Fruit fly (Drosophila melanogaster) whole organism, embryonic: ENCODE data around the gene NitFhit.

Source experiments
- B-H2 ChIP-seq: fragments of 200-800 bp; sonication (Bioruptor generic); optimal IDR thresholded peaks from 2 replicates; lab custom pipeline; 2018; ENCODE audit warnings: missing biosample characterization, mild to moderate bottlenecking, missing genetic modification characterization
- CG10366 ChIP-seq: fragments of 200-800 bp; sonication (Bioruptor generic); IDR thresholded peaks from 2 replicates; pipeline ENCODE4 v1.3.6; 2022; ENCODE audit warnings: missing biosample characterization, missing genetic modification characterization
- CG11560 ChIP-seq: fragments of 200-800 bp; sonication (Bioruptor generic); IDR thresholded peaks from 3 replicates; pipeline ENCODE4 v1.3.6; 2022; ENCODE audit warnings: missing biosample characterization, missing genetic modification characterization
- CG12236 ChIP-seq: fragments of 200-800 bp; sonication (Bioruptor generic); optimal IDR thresholded peaks from 2 replicates; lab custom pipeline; 2016; ENCODE audit warnings: missing biosample characterization, missing genetic modification characterization
- CG12391 ChIP-seq: fragments of 200-800 bp; sonication (Bioruptor generic); optimal IDR thresholded peaks from 3 replicates; lab custom pipeline; 2018; ENCODE audit warnings: missing biosample characterization, mild to moderate bottlenecking, missing genetic modification characterization, moderate library complexity
- CG15011 ChIP-seq: fragments of 200-800 bp; sonication (Bioruptor generic); optimal IDR thresholded peaks from 3 replicates; lab custom pipeline; 2018; ENCODE audit warnings: missing biosample characterization, mild to moderate bottlenecking, missing genetic modification characterization
- CG1603 ChIP-seq: fragments of 200-800 bp; sonication (Bioruptor generic); optimal IDR thresholded peaks from 2 replicates; lab custom pipeline; 2019; ENCODE audit warnings: missing biosample characterization, mild to moderate bottlenecking, missing genetic modification characterization, moderate library complexity
- CG16813 ChIP-seq: fragments of 200-800 bp; sonication (Bioruptor generic); IDR thresholded peaks from 3 replicates; pipeline ENCODE4 v1.3.6; 2022; ENCODE audit warnings: missing biosample characterization, missing genetic modification characterization; ENCODE audit not compliant: partially characterized antibody
- CG17568 ChIP-seq: fragments of 200-800 bp; sonication (Bioruptor generic); optimal IDR thresholded peaks from 2 replicates; lab custom pipeline; 2018; ENCODE audit warnings: missing biosample characterization, mild to moderate bottlenecking, missing genetic modification characterization, moderate library complexity
- CG18599 ChIP-seq: fragments of 200-800 bp; sonication (Bioruptor generic); optimal IDR thresholded peaks from 3 replicates; lab custom pipeline; 2017; ENCODE audit warnings: missing biosample characterization, missing genetic modification characterization, mild to moderate bottlenecking, moderate library complexity, missing genetic modification reagents
- CG2129 ChIP-seq: fragments of 200-800 bp; sonication (Bioruptor generic); IDR thresholded peaks from 2 replicates; pipeline ENCODE4 v1.3.6; 2022; ENCODE audit warnings: missing biosample characterization, missing genetic modification characterization; ENCODE audit not compliant: partially characterized antibody
- CG2199 ChIP-seq: fragments of 200-800 bp; sonication (Bioruptor generic); IDR thresholded peaks from 3 replicates; pipeline ENCODE4 v1.3.6; 2022; ENCODE audit warnings: missing biosample characterization, missing genetic modification characterization
- CG30431 ChIP-seq: fragments of 200-800 bp; sonication (Bioruptor generic); optimal IDR thresholded peaks from 2 replicates; lab custom pipeline; 2017; ENCODE audit warnings: missing biosample characterization, missing genetic modification characterization
- CG3065 ChIP-seq: fragments of 200-800 bp; sonication (Bioruptor generic); optimal IDR thresholded peaks from 2 replicates; lab custom pipeline; 2016; ENCODE audit warnings: missing biosample characterization, missing genetic modification characterization
- CG31388 ChIP-seq: fragments of 200-800 bp; sonication (Bioruptor generic); optimal IDR thresholded peaks from 2 replicates; lab custom pipeline; 2016; ENCODE audit warnings: missing biosample characterization, missing genetic modification characterization
- CG31441 ChIP-seq: fragments of 200-800 bp; sonication (Bioruptor generic); IDR thresholded peaks from 2 replicates; pipeline ENCODE4 v1.3.6; 2022; ENCODE audit warnings: missing biosample characterization, missing genetic modification characterization
- CG34224 ChIP-seq: fragments of 200-800 bp; sonication (Bioruptor generic); IDR thresholded peaks from 3 replicates; pipeline ENCODE4 v1.3.6; 2022; ENCODE audit warnings: missing biosample characterization, missing genetic modification characterization; ENCODE audit not compliant: partially characterized antibody
- CG34376 ChIP-seq: fragments of 200-800 bp; sonication (Bioruptor generic); optimal IDR thresholded peaks from 2 replicates; lab custom pipeline; 2018; ENCODE audit warnings: missing biosample characterization, mild to moderate bottlenecking, missing genetic modification characterization
- CG4730 ChIP-seq: fragments of 200-800 bp; sonication (Bioruptor generic); IDR thresholded peaks from 2 replicates; pipeline ENCODE4 v1.3.6; 2022; ENCODE audit warnings: missing biosample characterization, missing genetic modification characterization
- CG6272 ChIP-seq: fragments of 200-800 bp; sonication (Bioruptor generic); IDR thresholded peaks from 2 replicates; pipeline ENCODE4 v1.3.6; 2022; ENCODE audit warnings: missing biosample characterization, missing genetic modification characterization
- CG7745 ChIP-seq: fragments of 200-800 bp; sonication (Bioruptor generic); optimal IDR thresholded peaks from 2 replicates; lab custom pipeline; 2018; ENCODE audit warnings: missing biosample characterization, mild to moderate bottlenecking, missing genetic modification characterization, moderate library complexity
- CG7839 ChIP-seq: fragments of 200-800 bp; sonication (Bioruptor generic); optimal IDR thresholded peaks from 3 replicates; lab custom pipeline; 2018; ENCODE audit warnings: missing biosample characterization, mild to moderate bottlenecking, missing genetic modification characterization, moderate library complexity
- CG7928 ChIP-seq: fragments of 200-800 bp; sonication (Bioruptor generic); optimal IDR thresholded peaks from 2 replicates; lab custom pipeline; 2017; ENCODE audit warnings: missing biosample characterization, mild to moderate bottlenecking, missing genetic modification characterization
- CG8359 ChIP-seq: fragments of 200-800 bp; sonication (Bioruptor generic); optimal IDR thresholded peaks from 2 replicates; lab custom pipeline; 2017; ENCODE audit warnings: missing biosample characterization, mild to moderate bottlenecking, missing genetic modification characterization, borderline replicate concordance
- Camta ChIP-seq: fragments of 200-800 bp; sonication (Bioruptor generic); optimal IDR thresholded peaks from 2 replicates; lab custom pipeline; 2016; ENCODE audit warnings: missing biosample characterization, missing genetic modification characterization
- Dfd ChIP-seq, 2 experiments: fragments of >200 bp; optimal IDR thresholded peaks; 2 replicates each; lab custom pipeline; 2017; ENCODE audit warnings: missing biosample characterization in 2 of 2, missing genetic modification characterization in 2 of 2
- Dll ChIP-seq: fragments of 200-800 bp; sonication (Bioruptor generic); IDR thresholded peaks from 4 replicates; pipeline ENCODE4 v1.3.6; 2022; ENCODE audit warnings: missing biosample characterization, missing genetic modification characterization; ENCODE audit not compliant: partially characterized antibody
- Fer3 ChIP-seq: fragments of 200-800 bp; sonication (Bioruptor generic); optimal IDR thresholded peaks from 2 replicates; lab custom pipeline; 2018; ENCODE audit warnings: missing biosample characterization, mild to moderate bottlenecking, missing genetic modification characterization, moderate library complexity
- HmgD ChIP-seq: fragments of 200-800 bp; sonication (Bioruptor generic); optimal IDR thresholded peaks from 3 replicates; lab custom pipeline; 2016; ENCODE audit warnings: missing biosample characterization, missing genetic modification characterization
- Jarid2 ChIP-seq: fragments of 200-800 bp; sonication (Bioruptor generic); optimal IDR thresholded peaks from 3 replicates; lab custom pipeline; 2017; ENCODE audit warnings: mild to moderate bottlenecking, missing biosample characterization, missing genetic modification reagents, missing genetic modification characterization
- Meics ChIP-seq: fragments of 200-800 bp; sonication (Bioruptor generic); optimal IDR thresholded peaks from 2 replicates; lab custom pipeline; 2017; ENCODE audit warnings: missing biosample characterization, mild to moderate bottlenecking, missing genetic modification characterization
- Nf-YA ChIP-seq: fragments of 200-800 bp; sonication (Bioruptor generic); IDR thresholded peaks from 2 replicates; pipeline ENCODE4 v1.3.6; 2022; ENCODE audit warnings: missing biosample characterization, missing genetic modification characterization
- Ravus ChIP-seq: fragments of 200-800 bp; sonication (Bioruptor generic); IDR thresholded peaks from 2 replicates; pipeline ENCODE4 v1.3.6; 2022; ENCODE audit warnings: missing biosample characterization, missing genetic modification characterization
- Rfx ChIP-seq: fragments of 200-800 bp; sonication (Bioruptor generic); IDR thresholded peaks from 2 replicates; pipeline ENCODE4 v1.3.6; 2022; ENCODE audit warnings: missing biosample characterization, missing genetic modification characterization
- Ssrp ChIP-seq: fragments of 200-800 bp; sonication (Bioruptor generic); optimal IDR thresholded peaks from 2 replicates; lab custom pipeline; 2018; ENCODE audit warnings: missing biosample characterization, mild to moderate bottlenecking, missing genetic modification characterization, moderate library complexity
- Stat92E ChIP-seq, 3 experiments: fragments of >200 bp in 2 of 3; fragments of 200-800 bp in 1 of 3; sonication (Bioruptor generic) in 1 of 3; optimal IDR thresholded peaks; 2 replicates each; lab custom pipeline; 2017 to 2019; ENCODE audit warnings: missing biosample characterization in 3 of 3, missing genetic modification characterization in 3 of 3, mild to moderate bottlenecking in 1 of 3, moderate library complexity in 1 of 3
- YL-1 ChIP-seq: fragments of 200-800 bp; sonication (Bioruptor generic); optimal IDR thresholded peaks from 3 replicates; lab custom pipeline; 2017; ENCODE audit warnings: missing biosample characterization, mild to moderate bottlenecking, missing genetic modification characterization
- ab ChIP-seq: fragments of 200-800 bp; sonication (Bioruptor generic); optimal IDR thresholded peaks from 2 replicates; lab custom pipeline; 2016; ENCODE audit warnings: missing biosample characterization, missing genetic modification characterization
- ato ChIP-seq: fragments of 200-800 bp; sonication (Bioruptor generic); IDR thresholded peaks from 2 replicates; pipeline ENCODE4 v1.3.6; 2022; ENCODE audit warnings: missing biosample characterization, missing genetic modification characterization; ENCODE audit not compliant: partially characterized antibody
- bsh ChIP-seq, 2 experiments: fragments of 200-800 bp; sonication (Bioruptor generic); optimal IDR thresholded peaks; 2 replicates each; lab custom pipeline; 2017 to 2018; ENCODE audit warnings: mild to moderate bottlenecking in 2 of 2, missing biosample characterization in 2 of 2, missing genetic modification characterization in 2 of 2, moderate library complexity in 1 of 2
- emc ChIP-seq: fragments of 200-800 bp; sonication (Bioruptor generic); optimal IDR thresholded peaks from 2 replicates; lab custom pipeline; 2016; ENCODE audit warnings: missing biosample characterization, missing genetic modification characterization
- exex ChIP-seq: fragments of 200-800 bp; sonication (Bioruptor generic); optimal IDR thresholded peaks from 4 replicates; lab custom pipeline; 2018; ENCODE audit warnings: missing biosample characterization, mild to moderate bottlenecking, missing genetic modification characterization, moderate library complexity
- fru ChIP-seq: fragments of >200 bp; optimal IDR thresholded peaks from 2 replicates; lab custom pipeline; 2017
- gcm2 ChIP-seq: fragments of 200-800 bp; sonication (Bioruptor generic); optimal IDR thresholded peaks from 2 replicates; lab custom pipeline; 2016; ENCODE audit warnings: missing biosample characterization, missing genetic modification characterization
- jigr1 ChIP-seq: fragments of 200-800 bp; sonication (Bioruptor generic); IDR thresholded peaks from 3 replicates; pipeline ENCODE4 v1.3.6; 2022; ENCODE audit warnings: missing biosample characterization, missing genetic modification characterization
- odd ChIP-seq: fragments of 200-800 bp; sonication (Bioruptor generic); optimal IDR thresholded peaks from 2 replicates; lab custom pipeline; 2017; ENCODE audit warnings: missing biosample characterization, mild to moderate bottlenecking, missing genetic modification characterization
- so ChIP-seq: fragments of 200-800 bp; sonication (Bioruptor generic); IDR thresholded peaks from 3 replicates; pipeline ENCODE4 v1.3.6; 2022; ENCODE audit warnings: missing biosample characterization, missing genetic modification characterization
- tgo ChIP-seq: fragments of 200-800 bp; sonication (Bioruptor generic); IDR thresholded peaks from 3 replicates; pipeline ENCODE4 v1.3.6; 2022; ENCODE audit warnings: missing biosample characterization, missing genetic modification characterization
- trh ChIP-seq: fragments of 200-800 bp; sonication (Bioruptor generic); optimal IDR thresholded peaks from 2 replicates; lab custom pipeline; 2016; ENCODE audit warnings: missing biosample characterization, missing genetic modification characterization
- usp ChIP-seq: fragments of >200 bp; optimal IDR thresholded peaks from 2 replicates; lab custom pipeline; 2017; ENCODE audit warnings: missing biosample characterization, missing genetic modification characterization

Gene NitFhit

dm6 chr3L:156591-157303 lies 46.8 kb upstream of the NitFhit start (continued):
- TF ChIP-seq Dfd (GFP tag; optimal IDR thresholded peaks at IDR 0.05; lab: Kevin White, UChicago) (no peak), CG1603 (tag; lab: Kevin White, UChicago) (no peak), CG4730 (GFP tag; lab: Robert Waterston, UW) (no peak), CG12236 (GFP tag; lab: Kevin White, UChicago) (no peak), CG18599 (GFP tag; lab: Kevin White, UChicago) (peak; percentile 7), CG31441 (GFP tag; lab: Robert Waterston, UW) (no peak), CG17568 (GFP tag; lab: Kevin White, UChicago) (peak; percentile 1), exex (tag; lab: Kevin White, UChicago) (peak; percentile 81), CG11560 (tag; lab: Robert Waterston, UW) (no peak), so (0 out of 3 replicates have a peak, but pooled peaks have one; percentile 16), CG2199 (GFP tag; lab: Robert Waterston, UW) (0 out of 3 replicates have a peak, but pooled peaks have one; percentile 59), Ssrp (tag; lab: Kevin White, UChicago) (no peak), gcm2 (GFP tag; lab: Kevin White, UChicago) (no peak), Fer3 (tag; lab: Kevin White, UChicago) (peak; percentile 9), jigr1 (GFP tag; lab: Robert Waterston, UW) (no peak), Ravus (GFP tag; lab: Robert Waterston, UW) (no peak), B-H2 (peak; percentile 12), CG7839 (tag; lab: Kevin White, UChicago) (no peak), CG2129 (GFP tag; lab: Robert Waterston, UW) (no peak), trh (GFP tag; lab: Kevin White, UChicago) (no peak), bsh (GFP tag; optimal IDR thresholded peaks at IDR 0.05; lab: Kevin White, UChicago) (no peak), Stat92E (GFP tag; optimal IDR thresholded peaks at IDR 0.05; lab: Kevin White, UChicago) (no peak), usp (GFP tag; lab: Kevin White, UChicago) (no peak), emc (no peak), Rfx (GFP tag; lab: Robert Waterston, UW) (no peak; the same call in 1 of the 2 replicates), CG31388 (no peak), tgo (no peak), Jarid2 (GFP tag; lab: Kevin White, UChicago) (no peak), Camta (GFP tag; lab: Kevin White, UChicago) (no peak), CG30431 (no peak), CG12391 (tag; lab: Kevin White, UChicago) (no peak), ab (GFP tag; lab: Kevin White, UChicago) (no peak), CG15011 (GFP tag; lab: Kevin White, UChicago) (no peak), fru (lab: Kevin White, UChicago) (no peak), CG10366 (GFP tag; lab: Robert Waterston, UW) (no peak), CG3065 (GFP tag; lab: Kevin White, UChicago) (no peak), CG6272 (no peak), Nf-YA (GFP tag; lab: Robert Waterston, UW) (no peak), Meics (peak; percentile 63), ato (GFP tag; lab: Robert Waterston, UW) (no peak), YL-1 (no peak), HmgD (no peak), Dll (GFP tag; lab: Robert Waterston, UW) (no peak), CG7745 (no peak), CG8359 (no peak), CG7928 (GFP tag; lab: Kevin White, UChicago) (no peak), CG34224 (GFP tag; lab: Robert Waterston, UW) (no peak), CG34376 (GFP tag; lab: Kevin White, UChicago) (peak; percentile 72), CG16813 (GFP tag; lab: Robert Waterston, UW) (no peak), odd (no peak)
